Fruit fly (Drosophila melanogaster): ENCODE results near the gene CG7536.
A peak's percentile ranks its signal among the peaks of the same experiment; 100 is the strongest.

The CG7536 gene

DNA sequence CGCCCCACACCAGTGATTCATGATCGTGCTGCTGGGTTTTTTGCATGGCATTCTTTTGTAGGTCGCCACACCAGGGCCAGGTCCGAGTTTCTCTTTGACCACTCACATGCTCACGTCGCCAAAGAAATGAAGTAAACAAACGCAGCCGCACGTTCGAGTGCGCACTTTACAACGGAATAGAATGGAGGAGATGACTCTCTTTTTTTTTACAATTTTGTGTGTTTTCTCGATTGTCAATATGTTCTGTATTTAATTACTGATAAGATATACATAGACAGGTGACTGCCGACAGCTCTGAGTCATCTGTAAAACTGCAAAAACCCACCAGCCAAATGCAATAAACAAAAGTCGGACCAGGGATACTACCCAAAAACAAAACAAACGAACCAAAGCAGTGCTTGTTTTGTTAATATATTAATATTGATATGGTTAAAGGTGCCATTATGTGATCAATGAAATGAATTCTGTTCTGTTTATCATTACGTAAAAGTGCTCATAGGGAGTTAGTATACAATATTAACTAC is 11.9 kb upstream of the CG7536 start:
- no peak for TF ChIP-seq tj (GFP tag; optimal IDR thresholded peaks at IDR 0.05)
- peak; percentile 42 for TF ChIP-seq ovo (GFP tag; optimal IDR thresholded peaks at IDR 0.05)
- TF ChIP-seq toe (GFP tag; optimal IDR thresholded peaks at IDR 0.05) = no peak
- no peak for TF ChIP-seq Hr96 (GFP tag; optimal IDR thresholded peaks at IDR 0.05)
- no peak for TF ChIP-seq CG7045 (GFP tag; optimal IDR thresholded peaks at IDR 0.05)
- TF ChIP-seq Mnt (GFP tag; optimal IDR thresholded peaks at IDR 0.05) = peak; percentile 52
- TF ChIP-seq kay (GFP tag; ENCODE audit: borderline replicate concordance) = no peak
- TF ChIP-seq Crg-1 (GFP tag; optimal IDR thresholded peaks at IDR 0.05) = no peak
- no peak for TF ChIP-seq pad (GFP tag; optimal IDR thresholded peaks at IDR 0.05)
- peak; percentile 0 for TF ChIP-seq bab1 (GFP tag; optimal IDR thresholded peaks at IDR 0.05)
- TF ChIP-seq cic (GFP tag; optimal IDR thresholded peaks at IDR 0.05) = peak; percentile 70
- no peak for TF ChIP-seq CG11617 (GFP tag; optimal IDR thresholded peaks at IDR 0.05)
- TF ChIP-seq CG7101 (tag; optimal IDR thresholded peaks at IDR 0.05) = peak; percentile 61

DNA sequence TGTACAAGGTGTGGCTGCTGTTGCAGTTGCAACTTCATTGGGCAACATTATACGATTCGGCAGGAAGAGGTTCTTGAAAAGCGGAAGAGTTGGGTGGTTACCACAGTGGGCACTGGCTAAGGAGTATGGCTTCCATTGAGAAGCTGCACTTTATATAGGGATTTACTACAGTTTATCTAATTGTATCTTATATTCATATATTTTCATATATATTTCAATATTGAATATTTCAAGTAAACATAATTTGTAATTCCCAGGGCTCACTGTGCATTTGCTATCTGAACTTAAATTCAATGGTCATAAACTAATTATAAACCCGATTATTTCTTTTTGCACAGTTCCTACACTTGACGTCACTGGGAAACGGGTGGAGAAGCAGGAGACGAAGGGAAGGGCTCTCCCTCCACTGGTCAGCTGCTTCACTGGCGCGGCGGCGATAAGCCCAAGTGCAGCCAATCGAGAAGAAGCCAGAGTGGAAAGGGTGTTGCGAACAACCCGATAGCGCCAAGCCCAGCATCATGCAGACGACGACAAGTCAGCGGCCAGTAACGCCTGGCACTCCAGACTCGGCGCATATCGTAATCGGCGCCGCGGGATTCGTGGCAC is 6.5 kb upstream of the CG7536 start:
- TF ChIP-seq CG14711 (tag; optimal IDR thresholded peaks at IDR 0.05) = peak; percentile 75
- peak; percentile 38 for TF ChIP-seq tj (GFP tag; optimal IDR thresholded peaks at IDR 0.05)
- TF ChIP-seq CG11617 (GFP tag; optimal IDR thresholded peaks at IDR 0.05) = peak; percentile 82
- no peak for TF ChIP-seq cnc (optimal IDR thresholded peaks at IDR 0.05)
- peak; percentile 90 for TF ChIP-seq CG7101 (tag; optimal IDR thresholded peaks at IDR 0.05)
- TF ChIP-seq toe (GFP tag; optimal IDR thresholded peaks at IDR 0.05) = no peak
- TF ChIP-seq CG12768 (GFP tag; optimal IDR thresholded peaks at IDR 0.05) = peak; percentile 80
- no peak for TF ChIP-seq CG5204 (GFP tag; optimal IDR thresholded peaks at IDR 0.05)
- peak; percentile 47 for TF ChIP-seq Mnt (GFP tag; optimal IDR thresholded peaks at IDR 0.05)
- peak; percentile 18 for TF ChIP-seq cic (GFP tag; optimal IDR thresholded peaks at IDR 0.05)
- TF ChIP-seq CG1620 (GFP tag; optimal IDR thresholded peaks at IDR 0.05) = no peak
- peak; percentile 82 for TF ChIP-seq CG33017 (tag; optimal IDR thresholded peaks at IDR 0.05)
- TF ChIP-seq kay (GFP tag; ENCODE audit: borderline replicate concordance) = no peak
- peak; percentile 61 for TF ChIP-seq pad (GFP tag; optimal IDR thresholded peaks at IDR 0.05)
- no peak for TF ChIP-seq bab1 (GFP tag; optimal IDR thresholded peaks at IDR 0.05)
- TF ChIP-seq Crg-1 (GFP tag; optimal IDR thresholded peaks at IDR 0.05) = peak; percentile 16
- TF ChIP-seq Hr96 (GFP tag; optimal IDR thresholded peaks at IDR 0.05) = peak; percentile 3
- TF ChIP-seq Clk (GFP tag; optimal IDR thresholded peaks at IDR 0.05) = peak; percentile 39
- no peak for TF ChIP-seq ovo (GFP tag; optimal IDR thresholded peaks at IDR 0.05)
- peak; percentile 71 for TF ChIP-seq CG7045 (GFP tag; optimal IDR thresholded peaks at IDR 0.05)

- TF ChIP-seq CG7101 (tag; optimal IDR thresholded peaks at IDR 0.05) = no peak
- TF ChIP-seq cnc (optimal IDR thresholded peaks at IDR 0.05) = no peak
- TF ChIP-seq Mnt (GFP tag; optimal IDR thresholded peaks at IDR 0.05) = no peak
- TF ChIP-seq CG12768 (GFP tag; optimal IDR thresholded peaks at IDR 0.05) = no peak
- TF ChIP-seq Clk (GFP tag; optimal IDR thresholded peaks at IDR 0.05) = no peak
- no peak for TF ChIP-seq kay (GFP tag; ENCODE audit: borderline replicate concordance)
- TF ChIP-seq toe (GFP tag; optimal IDR thresholded peaks at IDR 0.05) = no peak
- no peak for TF ChIP-seq CG11617 (GFP tag; optimal IDR thresholded peaks at IDR 0.05)
- TF ChIP-seq Hr96 (GFP tag; optimal IDR thresholded peaks at IDR 0.05) = no peak
- TF ChIP-seq CG14711 (tag; optimal IDR thresholded peaks at IDR 0.05) = no peak
- no peak for TF ChIP-seq CG5204 (GFP tag; optimal IDR thresholded peaks at IDR 0.05)
- TF ChIP-seq bab1 (GFP tag; optimal IDR thresholded peaks at IDR 0.05) = no peak
- no peak for TF ChIP-seq cic (GFP tag; optimal IDR thresholded peaks at IDR 0.05)
- TF ChIP-seq tj (GFP tag; optimal IDR thresholded peaks at IDR 0.05) = no peak
- no peak for TF ChIP-seq ovo (GFP tag; optimal IDR thresholded peaks at IDR 0.05)
- TF ChIP-seq CG7045 (GFP tag; optimal IDR thresholded peaks at IDR 0.05) = no peak
- no peak for TF ChIP-seq CG1620 (GFP tag; optimal IDR thresholded peaks at IDR 0.05)
- no peak for TF ChIP-seq pad (GFP tag; optimal IDR thresholded peaks at IDR 0.05)
- TF ChIP-seq Crg-1 (GFP tag; optimal IDR thresholded peaks at IDR 0.05) = no peak
- no peak for TF ChIP-seq CG33017 (tag; optimal IDR thresholded peaks at IDR 0.05)
Measured at dm6 chrX:18094130-18094529, 5.8 kb upstream of the CG7536 start.

DNA sequence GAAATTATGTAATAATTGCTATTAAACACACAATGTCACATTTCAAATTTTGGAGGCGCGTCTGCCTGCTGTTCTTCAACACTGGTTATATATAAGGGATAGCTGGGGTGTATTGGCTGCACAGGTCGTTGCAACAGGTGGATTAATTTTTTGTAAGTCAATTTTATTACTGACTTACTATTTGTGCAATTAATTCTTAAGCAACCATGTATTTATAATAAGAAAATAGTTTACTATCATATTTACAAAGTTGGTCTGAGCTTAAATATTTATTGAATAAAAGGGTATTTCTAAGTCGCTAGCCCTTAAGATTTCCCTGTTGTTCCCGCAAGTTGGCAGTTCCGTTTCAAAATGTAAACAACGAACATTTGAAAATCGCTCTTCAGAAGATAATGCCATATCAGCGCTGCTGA is 4.5 kb upstream of the CG7536 start, which contains the start of gene RhoGAP16F:
TSS of gene RhoGAP16F (plus strand) at position 336 of the 413 bp plus-strand sequence.
- TF ChIP-seq tj (GFP tag; optimal IDR thresholded peaks at IDR 0.05) (peak; percentile 68), bab1 (GFP tag; optimal IDR thresholded peaks at IDR 0.05) (peak; percentile 93), CG12768 (GFP tag; optimal IDR thresholded peaks at IDR 0.05) (peak; percentile 77), Mnt (GFP tag; optimal IDR thresholded peaks at IDR 0.05) (peak; percentile 86), kay (GFP tag; ENCODE audit: borderline replicate concordance) (peak; percentile 77), cic (GFP tag; optimal IDR thresholded peaks at IDR 0.05) (peak; percentile 51), pad (GFP tag; optimal IDR thresholded peaks at IDR 0.05) (peak; percentile 79), toe (GFP tag; optimal IDR thresholded peaks at IDR 0.05) (peak; percentile 64), CG11617 (GFP tag; optimal IDR thresholded peaks at IDR 0.05) (peak; percentile 89), CG14711 (tag; optimal IDR thresholded peaks at IDR 0.05) (peak; percentile 81), ovo (GFP tag; optimal IDR thresholded peaks at IDR 0.05) (peak; percentile 78), CG1620 (GFP tag; optimal IDR thresholded peaks at IDR 0.05) (peak; percentile 93), CG7045 (GFP tag; optimal IDR thresholded peaks at IDR 0.05) (peak; percentile 60), Hr96 (GFP tag; optimal IDR thresholded peaks at IDR 0.05) (peak; percentile 86), Clk (GFP tag; optimal IDR thresholded peaks at IDR 0.05) (no peak), CG7101 (tag; optimal IDR thresholded peaks at IDR 0.05) (peak; percentile 90), CG5204 (GFP tag; optimal IDR thresholded peaks at IDR 0.05) (peak; percentile 75), cnc (optimal IDR thresholded peaks at IDR 0.05) (no peak), CG33017 (tag; optimal IDR thresholded peaks at IDR 0.05) (peak; percentile 73), Crg-1 (GFP tag; optimal IDR thresholded peaks at IDR 0.05) (peak; percentile 83)

DNA sequence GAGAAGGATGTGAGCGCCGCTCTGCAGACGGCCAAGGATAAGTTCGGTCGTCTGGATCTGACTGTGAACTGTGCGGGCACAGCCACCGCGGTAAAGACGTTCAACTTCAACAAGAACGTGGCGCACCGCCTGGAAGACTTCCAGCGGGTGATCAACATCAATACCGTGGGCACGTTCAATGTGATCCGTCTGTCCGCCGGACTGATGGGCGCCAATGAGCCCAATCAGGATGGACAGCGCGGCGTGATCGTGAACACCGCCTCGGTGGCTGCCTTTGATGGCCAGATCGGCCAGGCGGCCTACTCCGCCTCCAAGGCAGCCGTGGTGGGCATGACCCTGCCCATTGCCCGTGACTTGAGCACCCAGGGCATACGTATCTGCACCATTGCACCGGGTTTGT is 3.8 kb upstream of the CG7536 start:
- no peak for TF ChIP-seq cnc (optimal IDR thresholded peaks at IDR 0.05)
- no peak for TF ChIP-seq cic (GFP tag; optimal IDR thresholded peaks at IDR 0.05)
- no peak for TF ChIP-seq CG7101 (tag; optimal IDR thresholded peaks at IDR 0.05)
- TF ChIP-seq kay (GFP tag; ENCODE audit: borderline replicate concordance) = no peak
- no peak for TF ChIP-seq toe (GFP tag; optimal IDR thresholded peaks at IDR 0.05)
- no peak for TF ChIP-seq CG7045 (GFP tag; optimal IDR thresholded peaks at IDR 0.05)
- TF ChIP-seq Clk (GFP tag; optimal IDR thresholded peaks at IDR 0.05) = no peak
- no peak for TF ChIP-seq CG1620 (GFP tag; optimal IDR thresholded peaks at IDR 0.05)
- TF ChIP-seq bab1 (GFP tag; optimal IDR thresholded peaks at IDR 0.05) = no peak
- no peak for TF ChIP-seq pad (GFP tag; optimal IDR thresholded peaks at IDR 0.05)
- TF ChIP-seq CG14711 (tag; optimal IDR thresholded peaks at IDR 0.05) = no peak
- no peak for TF ChIP-seq CG5204 (GFP tag; optimal IDR thresholded peaks at IDR 0.05)
- TF ChIP-seq Hr96 (GFP tag; optimal IDR thresholded peaks at IDR 0.05) = no peak
